Fruit fly (Drosophila melanogaster): Measurements from ENCODE around the gene CG15638.

Gene CG15638

DNA sequence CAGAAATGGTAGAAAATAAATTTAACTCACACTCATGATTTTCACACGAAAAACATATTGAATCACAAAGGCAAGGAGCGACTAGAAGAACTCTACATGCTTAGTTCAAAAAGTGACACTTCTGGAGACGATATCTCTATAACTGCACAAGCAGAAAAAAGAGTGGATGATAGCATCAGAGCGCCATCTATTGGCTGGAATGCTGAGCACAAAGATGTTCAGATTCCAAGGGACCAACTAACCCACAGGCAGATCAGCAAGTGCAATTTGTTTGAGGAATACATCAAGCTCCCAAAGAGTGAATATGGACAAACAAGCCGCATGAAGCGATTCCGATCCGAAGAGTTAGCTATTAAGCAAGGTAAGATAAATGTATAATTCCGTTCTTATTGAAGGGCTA, 5.1 kb upstream of the CG15638 start, which contains the start of gene CG16852:
TSS of gene CG16852 (plus strand) at position 48 of the 400 bp plus-strand sequence.
- TF ChIP-seq CG12605 (GFP tag; IDR thresholded peaks at IDR 0.05): no peak
- TF ChIP-seq Pif1A (GFP tag; optimal IDR thresholded peaks at IDR 0.05): no peak
- no peak for TF ChIP-seq D1 (tag; optimal IDR thresholded peaks at IDR 0.05)
- TF ChIP-seq CG10348 (GFP tag; IDR thresholded peaks at IDR 0.05): no peak
- TF ChIP-seq CG15710 (tag; optimal IDR thresholded peaks at IDR 0.05): no peak
- no peak for TF ChIP-seq CG32121 (GFP tag; IDR thresholded peaks at IDR 0.05)
- TF ChIP-seq CG8301 (tag; optimal IDR thresholded peaks at IDR 0.05): no peak
- no peak for TF ChIP-seq CG8159 (tag; optimal IDR thresholded peaks at IDR 0.05)
- no peak for TF ChIP-seq CG34367 (tag; optimal IDR thresholded peaks at IDR 0.05)
- no peak for TF ChIP-seq rn (GFP tag; IDR thresholded peaks at IDR 0.05)
- no peak for TF ChIP-seq EcR (GFP tag; optimal IDR thresholded peaks at IDR 0.05)
- TF ChIP-seq CG14655 (GFP tag; optimal IDR thresholded peaks at IDR 0.05): no peak
- TF ChIP-seq Ets98B (GFP tag; IDR thresholded peaks at IDR 0.05): no peak
- TF ChIP-seq fd96Ca (GFP tag; IDR thresholded peaks at IDR 0.05): no peak
- TF ChIP-seq Pif1B (GFP tag; optimal IDR thresholded peaks at IDR 0.05): no peak
- TF ChIP-seq CG9948 (tag; optimal IDR thresholded peaks at IDR 0.05): no peak

DNA sequence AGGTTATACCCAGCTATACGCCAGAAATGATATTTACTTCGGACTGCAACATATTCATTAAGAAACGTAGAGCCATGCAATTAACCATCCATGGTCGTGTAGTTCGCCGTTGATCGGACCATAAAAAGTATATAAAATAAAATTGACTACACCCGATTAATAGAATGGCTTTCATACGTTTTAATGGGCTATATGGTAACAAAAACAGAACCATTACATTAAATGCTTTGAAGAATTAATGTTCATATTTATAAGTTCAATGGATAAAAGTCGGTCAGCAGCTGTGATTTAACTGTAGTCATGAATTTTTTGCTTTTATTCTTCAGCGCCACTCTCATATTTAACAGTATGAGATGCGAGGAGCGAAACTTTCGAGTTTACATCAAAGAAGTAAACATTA, 3.1 kb downstream of the CG15638 start, which contains the start of gene CG33645:
TSS of gene CG33645 (plus strand) at position 301 of the 400 bp plus-strand sequence.
- TF ChIP-seq CG13204 (GFP tag; optimal IDR thresholded peaks at IDR 0.05): no peak
- no peak for TF ChIP-seq CG9948 (tag; optimal IDR thresholded peaks at IDR 0.05)
- no peak for TF ChIP-seq D1 (tag; optimal IDR thresholded peaks at IDR 0.05)
- no peak for TF ChIP-seq fd96Ca (GFP tag; IDR thresholded peaks at IDR 0.05)
- TF ChIP-seq CG34367 (tag; optimal IDR thresholded peaks at IDR 0.05): no peak
- no peak for TF ChIP-seq gl (tag; optimal IDR thresholded peaks at IDR 0.05)
- no peak for TF ChIP-seq CG15710 (tag; optimal IDR thresholded peaks at IDR 0.05)
- TF ChIP-seq Ets98B (GFP tag; IDR thresholded peaks at IDR 0.05): no peak
- no peak for TF ChIP-seq CG12605 (GFP tag; IDR thresholded peaks at IDR 0.05)
- TF ChIP-seq Pif1B (GFP tag; optimal IDR thresholded peaks at IDR 0.05): no peak
- TF ChIP-seq CG10348 (GFP tag; IDR thresholded peaks at IDR 0.05): no peak
- no peak for TF ChIP-seq CG4496 (GFP tag; IDR thresholded peaks at IDR 0.05)

DNA sequence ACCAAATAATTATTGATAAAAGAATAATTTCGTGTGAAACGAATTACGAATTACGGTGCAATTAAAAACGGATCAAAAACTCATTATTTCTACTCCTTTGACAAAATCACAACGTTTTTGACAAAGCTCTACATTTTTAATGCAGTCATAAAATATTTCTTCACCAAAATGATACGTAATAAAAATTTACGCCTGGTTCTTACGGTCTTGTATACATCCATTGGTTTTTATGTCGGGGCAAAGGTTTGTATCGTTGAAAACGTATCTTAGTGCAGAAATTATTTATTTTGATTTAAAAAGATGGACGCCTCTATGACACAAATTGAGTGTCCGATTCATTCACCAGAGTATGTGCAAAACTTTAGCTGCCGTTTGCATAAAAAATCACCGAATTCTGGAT, 3.8 kb downstream of the CG15638 start, which contains the start of gene CG33644:
TSS of gene CG33644 (plus strand) at position 301 of the 400 bp plus-strand sequence.
- TF ChIP-seq CG32121 (GFP tag; IDR thresholded peaks at IDR 0.05): no peak
- no peak for TF ChIP-seq CG4496 (GFP tag; IDR thresholded peaks at IDR 0.05)
- no peak for TF ChIP-seq EcR (GFP tag; optimal IDR thresholded peaks at IDR 0.05)
- TF ChIP-seq CG12605 (GFP tag; IDR thresholded peaks at IDR 0.05): no peak
- no peak for TF ChIP-seq CG17806 (tag; optimal IDR thresholded peaks at IDR 0.05)
- TF ChIP-seq CG8301 (tag; optimal IDR thresholded peaks at IDR 0.05): no peak
- no peak for TF ChIP-seq Ets98B (GFP tag; IDR thresholded peaks at IDR 0.05)
- TF ChIP-seq Pif1A (GFP tag; optimal IDR thresholded peaks at IDR 0.05): no peak
- TF ChIP-seq rn (GFP tag; IDR thresholded peaks at IDR 0.05): no peak
- TF ChIP-seq Pif1B (GFP tag; optimal IDR thresholded peaks at IDR 0.05): no peak
- TF ChIP-seq CG10348 (GFP tag; IDR thresholded peaks at IDR 0.05): no peak
- TF ChIP-seq CG14655 (GFP tag; optimal IDR thresholded peaks at IDR 0.05): no peak
- no peak for TF ChIP-seq CG15710 (tag; optimal IDR thresholded peaks at IDR 0.05)
- no peak for TF ChIP-seq Snoo (tag; optimal IDR thresholded peaks at IDR 0.05)
- TF ChIP-seq CG8159 (tag; optimal IDR thresholded peaks at IDR 0.05): no peak
- no peak for TF ChIP-seq CG13204 (GFP tag; optimal IDR thresholded peaks at IDR 0.05)

DNA sequence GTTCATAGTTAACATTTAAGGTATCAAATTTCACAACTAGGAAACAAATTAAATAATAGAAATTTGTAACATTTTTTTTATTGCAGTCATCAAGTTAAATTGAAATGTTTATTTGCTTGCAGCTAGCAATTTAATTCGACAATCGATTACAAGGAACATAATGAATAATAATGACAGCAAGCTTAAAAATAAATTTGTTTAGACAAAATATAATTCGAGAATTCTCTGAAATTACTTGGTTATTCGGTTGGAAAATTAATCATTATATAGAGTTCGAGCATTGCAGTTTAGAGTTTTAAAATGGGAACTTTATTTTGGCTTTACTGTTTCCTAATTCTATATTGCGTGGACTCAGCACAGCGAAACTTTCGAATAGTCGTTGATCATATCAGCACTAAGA, 4.8 kb downstream of the CG15638 start, which contains the start of gene CG33643:
TSS of gene CG33643 (plus strand) at position 301 of the 400 bp plus-strand sequence.
- TF ChIP-seq CG12605 (GFP tag; IDR thresholded peaks at IDR 0.05): no peak
- no peak for TF ChIP-seq EcR (GFP tag; optimal IDR thresholded peaks at IDR 0.05)

DNA sequence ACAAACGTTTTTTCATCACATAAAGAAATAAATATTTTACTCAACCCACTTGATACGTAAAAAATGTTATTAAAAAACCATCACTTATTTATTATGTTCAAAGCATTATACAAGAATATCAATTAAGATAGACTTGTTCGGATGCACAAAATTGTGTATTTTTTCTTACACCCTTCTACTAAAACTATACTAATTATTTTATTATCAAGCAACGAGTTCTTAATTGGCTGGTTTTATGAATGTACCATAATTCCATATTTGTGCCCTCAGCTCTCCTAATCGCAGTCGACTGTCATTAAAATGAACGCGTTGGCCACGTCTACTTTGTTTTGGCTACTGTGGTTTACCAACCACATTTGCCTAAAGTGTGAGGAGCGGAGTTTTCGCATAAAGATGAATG, 5.9 kb downstream of the CG15638 start, which contains the start of gene CG33642:
TSS of gene CG33642 (plus strand) at position 301 of the 400 bp plus-strand sequence.
- no peak for TF ChIP-seq CG14655 (GFP tag; optimal IDR thresholded peaks at IDR 0.05)
- TF ChIP-seq Ets98B (GFP tag; IDR thresholded peaks at IDR 0.05): no peak
- TF ChIP-seq CG8301 (tag; optimal IDR thresholded peaks at IDR 0.05): no peak
- TF ChIP-seq fd96Ca (GFP tag; IDR thresholded peaks at IDR 0.05): no peak
- TF ChIP-seq D1 (tag; optimal IDR thresholded peaks at IDR 0.05): no peak
- no peak for TF ChIP-seq Pif1A (GFP tag; optimal IDR thresholded peaks at IDR 0.05)
- no peak for TF ChIP-seq CG34367 (tag; optimal IDR thresholded peaks at IDR 0.05)
- no peak for TF ChIP-seq Pif1B (GFP tag; optimal IDR thresholded peaks at IDR 0.05)
- no peak for TF ChIP-seq gl (tag; optimal IDR thresholded peaks at IDR 0.05)
- no peak for TF ChIP-seq CG4496 (GFP tag; IDR thresholded peaks at IDR 0.05)
- TF ChIP-seq CG12605 (GFP tag; IDR thresholded peaks at IDR 0.05): no peak
- no peak for TF ChIP-seq EcR (GFP tag; optimal IDR thresholded peaks at IDR 0.05)

DNA sequence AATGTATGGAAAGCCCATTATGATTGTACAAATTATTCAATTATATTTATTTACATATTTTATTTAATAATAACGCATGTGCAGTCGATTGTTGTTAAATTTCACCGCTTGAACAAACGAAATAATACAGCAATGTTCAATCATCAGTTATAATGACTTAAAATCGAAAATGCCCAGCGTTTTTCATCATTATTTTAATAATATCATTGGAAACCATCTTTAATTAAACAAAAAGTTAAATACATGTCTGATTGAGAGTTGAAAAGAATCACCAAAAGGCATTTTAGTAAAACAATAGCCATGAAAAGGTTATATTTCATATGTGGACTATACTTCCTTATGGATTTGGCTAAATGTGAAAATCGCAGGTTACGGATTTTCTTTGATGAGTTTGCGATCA, 6.8 kb downstream of the CG15638 start, which contains the start of gene CG33641:
TSS of gene CG33641 (plus strand) at position 301 of the 400 bp plus-strand sequence.
- TF ChIP-seq D1 (tag; optimal IDR thresholded peaks at IDR 0.05) (no peak), CG34367 (tag; optimal IDR thresholded peaks at IDR 0.05) (no peak), CG8159 (tag; optimal IDR thresholded peaks at IDR 0.05) (no peak), rn (GFP tag; IDR thresholded peaks at IDR 0.05) (no peak), Snoo (tag; optimal IDR thresholded peaks at IDR 0.05) (no peak), Pif1B (GFP tag; optimal IDR thresholded peaks at IDR 0.05) (no peak), CG17806 (tag; optimal IDR thresholded peaks at IDR 0.05) (no peak), Ets98B (GFP tag; IDR thresholded peaks at IDR 0.05) (no peak)

DNA sequence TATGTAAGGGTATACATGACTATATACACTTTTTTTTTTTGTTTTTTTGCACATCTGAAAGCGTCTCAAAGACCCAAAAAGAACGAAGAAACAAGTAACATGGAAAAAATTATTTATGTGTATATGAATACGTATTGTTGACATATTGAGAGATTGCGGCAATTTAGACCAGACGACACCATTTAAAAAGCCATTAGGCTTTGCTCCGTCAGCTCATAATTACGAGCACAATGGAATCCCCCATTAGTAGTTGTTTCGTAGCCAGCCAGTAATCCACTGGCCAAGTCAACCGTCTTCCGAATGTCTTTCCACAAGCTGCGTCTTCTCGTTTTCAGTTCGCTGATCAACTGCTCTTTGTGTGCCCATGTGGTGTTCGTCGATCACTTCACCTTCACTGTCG, 8.0 kb downstream of the CG15638 start, which contains the start of gene CG33640:
TSS of gene CG33640 (plus strand) at position 301 of the 400 bp plus-strand sequence.
- TF ChIP-seq CG15710 (tag; optimal IDR thresholded peaks at IDR 0.05) (no peak), CG32121 (GFP tag; IDR thresholded peaks at IDR 0.05) (no peak), gl (tag; optimal IDR thresholded peaks at IDR 0.05) (no peak), rn (GFP tag; IDR thresholded peaks at IDR 0.05) (no peak), CG8159 (tag; optimal IDR thresholded peaks at IDR 0.05) (no peak), CG9948 (tag; optimal IDR thresholded peaks at IDR 0.05) (no peak), CG12605 (GFP tag; IDR thresholded peaks at IDR 0.05) (no peak), CG10348 (GFP tag; IDR thresholded peaks at IDR 0.05) (no peak), Ets98B (GFP tag; IDR thresholded peaks at IDR 0.05) (no peak), Snoo (tag; optimal IDR thresholded peaks at IDR 0.05) (no peak), fd96Ca (GFP tag; IDR thresholded peaks at IDR 0.05) (no peak), D1 (tag; optimal IDR thresholded peaks at IDR 0.05) (no peak), CG17806 (tag; optimal IDR thresholded peaks at IDR 0.05) (no peak), Pif1A (GFP tag; optimal IDR thresholded peaks at IDR 0.05) (no peak), CG4496 (GFP tag; IDR thresholded peaks at IDR 0.05) (no peak), CG14655 (GFP tag; optimal IDR thresholded peaks at IDR 0.05) (no peak), CG13204 (GFP tag; optimal IDR thresholded peaks at IDR 0.05) (no peak)

Data from whole organism, pupa.